Worm (Caenorhabditis elegans): Measurements from ENCODE around the gene srh-255.

DNA sequence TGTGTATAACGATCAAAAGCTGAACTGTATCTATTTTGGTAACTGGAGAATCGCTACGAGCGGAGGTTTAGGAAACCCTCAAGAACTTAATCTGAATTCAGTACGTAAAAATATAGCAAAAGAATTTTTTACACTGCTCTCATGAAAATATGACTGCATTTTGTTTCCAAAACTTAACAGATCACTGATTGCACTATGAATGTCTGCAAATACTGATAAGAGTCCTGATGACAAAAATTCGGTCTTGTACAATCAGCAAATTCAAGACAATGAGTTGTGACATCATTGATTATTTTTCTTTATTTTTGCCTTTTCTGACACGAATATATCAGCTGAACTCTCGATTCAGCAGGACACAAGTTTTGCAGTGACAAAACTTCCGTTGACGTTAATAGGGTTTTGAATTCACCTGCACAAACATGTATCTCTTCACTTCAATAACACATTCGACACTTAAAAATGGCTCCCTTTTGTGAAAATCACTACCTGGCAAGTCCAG is 25.2 kb downstream of the srh-255 start, which contains the start of gene srh-237:
- TF ChIP-seq pha-4 (tag; optimal IDR thresholded peaks at IDR 0.05) (no peak), chd-7 (tag; optimal IDR thresholded peaks at IDR 0.05) (no peak), unc-62 (GFP tag; optimal IDR thresholded peaks at IDR 0.05) (no peak)

All from whole organism, young adult.